Fruit fly (Drosophila melanogaster) whole organism, adult: Measurements from ENCODE around the gene Tfb5.

Experiments
- CG11617 ChIP-seq: fragments of 200-800 bp; sonication (Bioruptor generic); optimal IDR thresholded peaks from 2 replicates; lab custom pipeline; 2017; ENCODE audit warnings: mild to moderate bottlenecking, missing biosample characterization, missing genetic modification reagents, missing genetic modification characterization
- CG33017 ChIP-seq: fragments of 200-800 bp; sonication (Bioruptor generic); optimal IDR thresholded peaks from 2 replicates; lab custom pipeline; 2018; ENCODE audit warnings: missing biosample characterization, mild to moderate bottlenecking, missing genetic modification characterization, moderate library complexity
- bab1 ChIP-seq: fragments of 200-800 bp; sonication (Bioruptor generic); optimal IDR thresholded peaks from 3 replicates; lab custom pipeline; 2019; ENCODE audit warnings: missing biosample characterization, mild to moderate bottlenecking, missing genetic modification characterization, moderate library complexity

DNA sequence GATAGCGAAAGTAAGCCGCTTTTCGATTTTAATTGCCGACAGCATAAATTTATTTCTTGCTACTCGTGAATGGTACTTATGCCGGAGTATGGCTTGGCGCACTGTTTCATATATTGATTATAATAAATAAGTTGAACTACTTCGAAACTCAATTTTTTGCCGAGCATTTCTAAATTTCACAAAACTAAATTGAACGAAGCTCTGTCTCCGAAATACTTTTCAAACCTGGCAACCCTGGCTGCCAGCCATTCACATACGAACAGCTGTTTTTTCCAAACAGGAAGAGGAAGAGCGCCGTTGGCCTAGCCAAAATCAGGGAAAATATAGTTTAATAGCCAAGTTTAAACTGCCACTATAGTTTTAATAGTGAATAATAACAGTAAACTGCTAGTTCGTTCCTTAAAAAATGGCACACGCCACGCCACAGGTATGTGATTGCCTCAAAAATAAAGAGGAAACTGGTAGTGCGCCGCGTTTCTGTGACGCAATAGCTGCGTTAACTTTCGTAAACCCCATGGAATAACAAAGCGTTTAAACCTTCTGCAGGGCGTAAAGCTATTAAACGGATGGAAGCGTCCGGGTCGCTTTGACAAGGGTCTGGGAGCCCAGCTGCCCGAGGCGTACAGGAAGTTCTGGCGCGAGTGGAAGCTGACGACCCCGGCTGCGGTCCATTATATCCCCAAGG, 36.8 kb downstream of the Tfb5 start, which contains the start of gene mRpL28:
- TF ChIP-seq bab1 (GFP tag; lab: Kevin White, UChicago) (peak; percentile 65), CG11617 (GFP tag; lab: Kevin White, UChicago) (peak; percentile 11), CG33017 (tag; lab: Kevin White, UChicago) (no peak)
